Fruit fly (Drosophila melanogaster) whole organism, wandering third instar larva: ENCODE measurements around the gene can.

ENCODE experiments used
- Abd-B ChIP-seq: fragments of >200 bp; optimal IDR thresholded peaks from 2 replicates; lab custom pipeline; 2017; ENCODE audit warnings: missing biosample characterization, missing genetic modification characterization
- CG9705 ChIP-seq: fragments of 200-800 bp; sonication (Bioruptor generic); optimal IDR thresholded peaks from 2 replicates; lab custom pipeline; 2018; ENCODE audit warnings: missing biosample characterization, mild to moderate bottlenecking, missing genetic modification characterization
- Dfd ChIP-seq: fragments of >200 bp; optimal IDR thresholded peaks from 2 replicates; lab custom pipeline; 2017; ENCODE audit warnings: missing biosample characterization, missing genetic modification characterization
- Dif ChIP-seq: fragments of 200-275, 200-300 bp; sonication (Bioruptor generic); optimal IDR thresholded peaks from 2 replicates; lab custom pipeline; 2018; ENCODE audit warnings: missing biosample characterization, missing genetic modification characterization; ENCODE audit not compliant: partially characterized antibody
- GATAd ChIP-seq: sonication (Bioruptor generic); optimal IDR thresholded peaks from 2 replicates; lab custom pipeline; 2016; ENCODE audit warnings: missing biosample characterization, missing genetic modification characterization
- HLH106 ChIP-seq: fragments of 200-800 bp; optimal IDR thresholded peaks from 3 replicates; lab custom pipeline; 2019; ENCODE audit warnings: missing biosample characterization, mild to moderate bottlenecking, missing genetic modification characterization, moderate library complexity
- Hnf4 ChIP-seq: fragments of 200-800 bp; sonication (Bioruptor generic); optimal IDR thresholded peaks from 2 replicates; lab custom pipeline; 2016; ENCODE audit warnings: missing biosample characterization, mild to moderate bottlenecking, missing genetic modification characterization
- Hr78 ChIP-seq: fragments of >200 bp; optimal IDR thresholded peaks from 2 replicates; lab custom pipeline; 2017; ENCODE audit warnings: missing biosample characterization, missing genetic modification characterization
- Hr83 ChIP-seq: fragments of 200-300 bp; sonication (Bioruptor generic); optimal IDR thresholded peaks from 2 replicates; lab custom pipeline; 2016; ENCODE audit warnings: missing biosample characterization, mild to moderate bottlenecking, missing genetic modification characterization, moderate library complexity; ENCODE audit not compliant: poor library complexity, severe bottlenecking
- Mio ChIP-seq: sonication (Bioruptor generic); optimal IDR thresholded peaks from 2 replicates; lab custom pipeline; 2016; ENCODE audit warnings: missing biosample characterization, missing genetic modification characterization
- Myc ChIP-seq: fragments of >200 bp; optimal IDR thresholded peaks from 2 replicates; lab custom pipeline; 2017
- N ChIP-seq: fragments of >200 bp; optimal IDR thresholded peaks from 2 replicates; lab custom pipeline; 2018; ENCODE audit warnings: missing biosample characterization, missing external identifiers, missing genetic modification characterization
- OdsH ChIP-seq: fragments of 200-800 bp; sonication (Bioruptor generic); optimal IDR thresholded peaks from 2 replicates; lab custom pipeline; 2016; ENCODE audit warnings: missing biosample characterization, mild to moderate bottlenecking, missing genetic modification characterization
- Rel ChIP-seq, 2 experiments: fragments of 200-800 bp; sonication (Bioruptor generic) in 1 of 2; optimal IDR thresholded peaks; 2 replicates in 1 of 2; 3 replicates in 1 of 2; lab custom pipeline; 2016 to 2019; ENCODE audit warnings: mild to moderate bottlenecking in 2 of 2, missing biosample characterization in 2 of 2, missing genetic modification characterization in 2 of 2, moderate library complexity in 1 of 2
- Sp1 ChIP-seq: fragments of 200-800 bp; sonication (Bioruptor generic); optimal IDR thresholded peaks from 3 replicates; lab custom pipeline; 2019; ENCODE audit warnings: missing biosample characterization, mild to moderate bottlenecking, missing genetic modification characterization, moderate library complexity
- Vsx2 ChIP-seq: fragments of 200-300, 225-300 bp; sonication (Bioruptor generic); optimal IDR thresholded peaks from 2 replicates; lab custom pipeline; 2018; ENCODE audit warnings: missing biosample characterization, missing genetic modification characterization; ENCODE audit not compliant: partially characterized antibody
- br ChIP-seq: fragments of 200-800 bp; sonication (Bioruptor generic); optimal IDR thresholded peaks from 2 replicates; lab custom pipeline; 2016; ENCODE audit warnings: missing biosample characterization, missing genetic modification characterization
- brk ChIP-seq: fragments of 200-800 bp; sonication (Bioruptor generic); optimal IDR thresholded peaks from 2 replicates; lab custom pipeline; 2016; ENCODE audit warnings: missing biosample characterization, mild to moderate bottlenecking, missing genetic modification characterization
- dl ChIP-seq, 2 experiments: fragments of 175-275, 200-275 bp in 1 of 2; fragments of 200-275 bp in 1 of 2; sonication (Bioruptor generic); optimal IDR thresholded peaks; lab custom pipeline; 2018; ENCODE audit warnings: mild to moderate bottlenecking in 2 of 2, missing biosample characterization in 2 of 2, missing genetic modification characterization in 2 of 2, moderate library complexity in 2 of 2; ENCODE audit not compliant: partially characterized antibody in 2 of 2, insufficient read depth in 1 of 2
- dmrt93B ChIP-seq: fragments of 200-800 bp; sonication (Bioruptor generic); optimal IDR thresholded peaks from 2 replicates; lab custom pipeline; 2018; ENCODE audit warnings: missing biosample characterization, mild to moderate bottlenecking, missing genetic modification characterization
- dsf ChIP-seq: sonication (Bioruptor generic); optimal IDR thresholded peaks from 2 replicates; lab custom pipeline; 2016; ENCODE audit warnings: missing biosample characterization, missing genetic modification characterization, borderline replicate concordance
- ey ChIP-seq: fragments of 200-800 bp; sonication (Bioruptor generic); optimal IDR thresholded peaks from 2 replicates; lab custom pipeline; 2016; ENCODE audit warnings: missing biosample characterization, missing genetic modification characterization
- foxo ChIP-seq, 2 experiments: fragments of 200-800 bp; sonication (Bioruptor generic); optimal IDR thresholded peaks; 2 replicates in 1 of 2; 3 replicates in 1 of 2; lab custom pipeline; 2016 to 2017; ENCODE audit warnings: missing biosample characterization in 2 of 2, missing genetic modification characterization in 2 of 2
- fru ChIP-seq: fragments of 200-800 bp; sonication (Bioruptor generic); optimal IDR thresholded peaks from 3 replicates; lab custom pipeline; 2016; ENCODE audit warnings: missing biosample characterization, mild to moderate bottlenecking, missing genetic modification characterization
- lola ChIP-seq: fragments of >200 bp; optimal IDR thresholded peaks from 2 replicates; lab custom pipeline; 2017; ENCODE audit warnings: missing biosample characterization, missing genetic modification characterization
- pan ChIP-seq: fragments of >200 bp; optimal IDR thresholded peaks from 2 replicates; lab custom pipeline; 2017
- psq ChIP-seq: fragments of 200-800 bp; sonication (Bioruptor generic); optimal IDR thresholded peaks from 3 replicates; lab custom pipeline; 2017; ENCODE audit warnings: missing biosample characterization, mild to moderate bottlenecking, missing genetic modification characterization, moderate library complexity
- rgr ChIP-seq: fragments of 200-800 bp; sonication (Bioruptor generic); optimal IDR thresholded peaks from 3 replicates; lab custom pipeline; 2016; ENCODE audit warnings: missing biosample characterization, mild to moderate bottlenecking, missing genetic modification characterization
- sage ChIP-seq: fragments of 200-800 bp; sonication (Bioruptor generic); optimal IDR thresholded peaks from 2 replicates; lab custom pipeline; 2016; ENCODE audit warnings: missing biosample characterization, mild to moderate bottlenecking, missing genetic modification characterization
- sv ChIP-seq: fragments of 200-800 bp; sonication (Bioruptor generic); optimal IDR thresholded peaks from 3 replicates; lab custom pipeline; 2016; ENCODE audit warnings: missing biosample characterization, missing genetic modification characterization
- usp ChIP-seq: fragments of >200 bp; optimal IDR thresholded peaks from 2 replicates; lab custom pipeline; 2017; ENCODE audit warnings: missing biosample characterization, missing genetic modification characterization
- woc ChIP-seq: sonication (Bioruptor generic); optimal IDR thresholded peaks from 2 replicates; lab custom pipeline; 2016; ENCODE audit warnings: missing biosample characterization, mild to moderate bottlenecking, missing genetic modification characterization

Gene can

DNA sequence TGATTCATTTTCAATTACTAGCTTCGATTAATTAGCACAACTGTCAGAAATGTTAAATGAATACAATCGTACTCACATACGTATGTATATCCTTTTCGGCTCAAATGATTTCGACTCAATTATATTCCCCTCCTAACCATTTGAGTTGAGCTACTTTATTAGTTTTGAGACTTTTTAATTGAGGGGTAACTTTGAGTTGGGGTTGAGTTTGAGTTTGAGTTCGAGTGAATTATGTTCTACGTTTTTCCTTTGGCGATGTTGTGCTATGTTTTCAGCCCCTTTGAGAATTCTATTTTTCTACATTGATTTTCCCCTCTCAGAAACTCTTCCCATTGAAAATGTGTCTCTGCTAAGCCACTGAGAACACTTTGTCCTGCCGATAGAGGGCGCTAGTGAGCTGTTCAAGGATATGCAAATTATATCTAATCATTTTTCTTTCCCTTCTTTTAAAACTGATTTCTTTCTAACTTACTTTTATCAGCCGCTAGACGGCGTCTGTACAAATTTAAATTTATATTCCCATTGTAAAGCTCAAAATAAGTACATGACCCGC, 20.6 kb downstream of the can start:
- TF ChIP-seq Myc (lab: Kevin White, UChicago) = peak; percentile 68
- TF ChIP-seq CG9705 (GFP tag; lab: Kevin White, UChicago) = no peak
- TF ChIP-seq, all 38 proteins: peak for 1

dm6 chr3L:10244606-10245005, 22.3 kb downstream of the can start, which contains the start of gene Or67c:
Gene Or67c, minus strand, starts transcription at chr3L:10244706.
- TF ChIP-seq woc (GFP tag; lab: Kevin White, UChicago) (no peak), ey (GFP tag; lab: Kevin White, UChicago) (no peak), Mio (no peak), lola (no peak), CG9705 (GFP tag; lab: Kevin White, UChicago) (no peak), rgr (no peak), brk (GFP tag; lab: Kevin White, UChicago) (no peak), Vsx2 (no peak), N (GFP tag; lab: Kevin White, UChicago) (no peak), Sp1 (GFP tag; lab: Kevin White, UChicago) (no peak), OdsH (GFP tag; lab: Kevin White, UChicago) (no peak), Hr78 (no peak)

DNA sequence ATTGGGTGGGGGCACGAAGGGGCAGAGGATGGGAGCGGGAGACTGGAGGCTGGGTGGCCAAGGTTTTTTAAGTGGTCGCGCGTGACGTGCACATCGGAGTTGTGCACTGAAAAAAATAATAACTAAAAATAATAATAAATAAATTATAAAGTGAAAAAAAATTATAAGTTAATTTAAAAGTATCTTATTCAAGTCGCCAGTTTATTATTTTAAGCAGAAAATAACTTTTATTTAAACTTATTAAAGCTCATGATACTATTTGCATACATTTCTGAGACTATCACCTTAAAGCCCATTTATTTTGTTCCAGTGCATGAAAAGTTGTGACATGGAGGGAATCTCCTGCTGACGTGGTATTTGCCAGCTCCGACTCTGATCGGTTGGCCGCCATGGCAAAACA, 24.7 kb downstream of the can start:
- peak; percentile 62 for TF ChIP-seq Sp1 (GFP tag; lab: Kevin White, UChicago)
- TF ChIP-seq OdsH (GFP tag; lab: Kevin White, UChicago) = peak; percentile 33
- TF ChIP-seq pan (lab: Kevin White, UChicago) = no peak
- no peak for TF ChIP-seq dsf (GFP tag; lab: Kevin White, UChicago)
- peak; percentile 51 for TF ChIP-seq HLH106 (tag; lab: Kevin White, UChicago)
- TF ChIP-seq CG9705 (GFP tag; lab: Kevin White, UChicago) = no peak
- no peak for TF ChIP-seq Hr78
- TF ChIP-seq Hr83 (GFP tag; lab: Kevin White, UChicago) = no peak
- TF ChIP-seq Rel (GFP tag; optimal IDR thresholded peaks at IDR 0.05; lab: Kevin White, UChicago) = no peak
- TF ChIP-seq Rel (tag; optimal IDR thresholded peaks at IDR 0.05; lab: Kevin White, UChicago) = no peak
- TF ChIP-seq Dfd (GFP tag; lab: Kevin White, UChicago) = no peak
- no peak for TF ChIP-seq woc (GFP tag; lab: Kevin White, UChicago)
- TF ChIP-seq foxo (GFP tag; optimal IDR thresholded peaks at IDR 0.05; lab: Kevin White, UChicago) = peak in 1 of 2 experiments; percentile 40
- TF ChIP-seq Abd-B (GFP tag; lab: Kevin White, UChicago) = no peak
- TF ChIP-seq usp (GFP tag; lab: Kevin White, UChicago) = no peak
- no peak for TF ChIP-seq lola
- no peak for TF ChIP-seq br
- peak; percentile 36 for TF ChIP-seq rgr
- no peak for TF ChIP-seq sage
- no peak for TF ChIP-seq dmrt93B (GFP tag; lab: Kevin White, UChicago)
- peak; percentile 17 for TF ChIP-seq fru
- peak; percentile 12 for TF ChIP-seq ey (GFP tag; lab: Kevin White, UChicago)
- no peak for TF ChIP-seq Dif (GFP tag; lab: Kevin White, UChicago)
- peak; percentile 42 for TF ChIP-seq psq (GFP tag; lab: Kevin White, UChicago)
- no peak for TF ChIP-seq sv (GFP tag; lab: Kevin White, UChicago)
- no peak for TF ChIP-seq Vsx2
- no peak for TF ChIP-seq dl (GFP tag; optimal IDR thresholded peaks at IDR 0.05; lab: Kevin White, UChicago; ENCODE audit: insufficient read depth in 1 of 2, partially characterized antibody in 2 of 2)
- no peak for TF ChIP-seq GATAd
- TF ChIP-seq Hnf4 (GFP tag; lab: Kevin White, UChicago) = no peak

DNA sequence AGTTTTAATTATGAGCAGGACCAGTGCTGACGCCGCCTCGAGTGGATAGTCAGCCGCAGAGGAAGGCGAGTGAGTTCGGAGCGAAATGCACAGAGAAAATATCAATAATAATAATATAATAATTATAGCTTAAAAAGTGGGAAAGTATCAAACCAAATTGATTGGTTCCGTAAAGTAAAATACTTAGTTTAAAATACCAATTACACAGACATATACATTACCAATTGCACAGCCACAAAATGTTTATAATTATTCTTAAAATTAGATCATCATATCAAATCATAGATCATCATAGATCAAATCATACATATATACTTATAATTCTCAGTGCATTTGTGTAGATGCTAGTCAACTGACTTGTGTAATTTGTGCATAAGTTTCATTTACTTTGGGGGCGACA, 28.4 kb downstream of the can start:
- TF ChIP-seq rgr = no peak
- TF ChIP-seq Hnf4 (GFP tag; lab: Kevin White, UChicago) = no peak
- no peak for TF ChIP-seq Mio
- TF ChIP-seq Hr83 (GFP tag; lab: Kevin White, UChicago) = no peak
- TF ChIP-seq brk (GFP tag; lab: Kevin White, UChicago) = no peak

DNA sequence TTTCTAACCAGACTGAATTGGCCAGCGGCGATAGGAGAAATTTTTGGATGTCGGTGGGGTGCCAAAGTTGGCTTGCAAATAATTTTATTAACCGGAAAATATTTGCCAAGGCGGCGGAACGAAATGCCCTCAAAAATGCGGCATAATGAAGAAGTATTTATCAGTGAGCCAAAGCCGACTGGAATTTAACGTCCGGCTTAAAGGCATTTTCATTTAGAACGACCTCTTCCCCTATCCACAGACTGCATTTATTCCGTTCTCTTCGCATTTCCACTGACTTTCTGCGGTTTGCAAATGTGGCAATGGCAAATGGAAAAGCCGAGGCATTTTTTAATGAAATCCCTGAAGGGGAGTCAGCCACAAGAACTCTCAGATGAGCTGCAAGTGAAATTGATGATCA, 33.9 kb downstream of the can start:
- TF ChIP-seq Dif (GFP tag; lab: Kevin White, UChicago) (no peak), Sp1 (GFP tag; lab: Kevin White, UChicago) (no peak), dmrt93B (GFP tag; lab: Kevin White, UChicago) (no peak), brk (GFP tag; lab: Kevin White, UChicago) (no peak), sv (GFP tag; lab: Kevin White, UChicago) (no peak), br (no peak), woc (GFP tag; lab: Kevin White, UChicago) (no peak), usp (GFP tag; lab: Kevin White, UChicago) (no peak), Dfd (GFP tag; lab: Kevin White, UChicago) (no peak), foxo (GFP tag; optimal IDR thresholded peaks at IDR 0.05; lab: Kevin White, UChicago) (no peak), dsf (GFP tag; lab: Kevin White, UChicago) (no peak), Hr83 (GFP tag; lab: Kevin White, UChicago) (no peak)
